Worm (Caenorhabditis elegans) whole organism, L3 larva: ENCODE results near the gene dlst-1.

ENCODE experiments used
- R02D3.7 ChIP-seq: fragments of 150-350 bp; optimal IDR thresholded peaks from 2 replicates; lab custom pipeline; 2014; ENCODE audit warnings: missing biosample characterization, missing genetic modification characterization
- aly-2 ChIP-seq: fragments of 150-350 bp; optimal IDR thresholded peaks from 2 replicates; lab custom pipeline; 2014; ENCODE audit warnings: missing biosample characterization, missing genetic modification characterization
- ama-1 ChIP-seq: fragments of 150-350 bp; optimal IDR thresholded peaks from 2 replicates; lab custom pipeline; 2018
- ceh-28 ChIP-seq: fragments of 150-350 bp; optimal IDR thresholded peaks from 2 replicates; lab custom pipeline; 2014; ENCODE audit warnings: missing biosample characterization, missing genetic modification reagents, missing genetic modification characterization
- ceh-82 ChIP-seq: fragments of 150-350 bp; optimal IDR thresholded peaks from 2 replicates; lab custom pipeline; 2014; ENCODE audit warnings: missing biosample characterization, missing genetic modification characterization
- ceh-9 ChIP-seq: sonication (generic microtip); optimal IDR thresholded peaks from 2 replicates; lab custom pipeline; 2018; ENCODE audit warnings: missing biosample characterization, missing genetic modification characterization
- egl-27 ChIP-seq: sonication (generic microtip); optimal IDR thresholded peaks from 4 replicates; lab custom pipeline; 2017; ENCODE audit warnings: missing biosample characterization, missing genetic modification reagents, missing genetic modification characterization
- egl-5 ChIP-seq: fragments of 150-350 bp; optimal IDR thresholded peaks from 2 replicates; lab custom pipeline; 2017; ENCODE audit warnings: missing biosample characterization, missing genetic modification reagents, missing genetic modification characterization, inconsistent platforms
- elt-2 ChIP-seq: sonication (generic microtip); optimal IDR thresholded peaks from 2 replicates; lab custom pipeline; 2016; ENCODE audit warnings: missing genetic modification reagents, mild to moderate bottlenecking, missing genetic modification characterization, missing compliant biosample characterization
- fkh-10 ChIP-seq: sonication (generic microtip); optimal IDR thresholded peaks from 2 replicates; lab custom pipeline; 2017; ENCODE audit warnings: missing biosample characterization, missing genetic modification reagents, missing genetic modification characterization
- fos-1 ChIP-seq: fragments of 150-350 bp; optimal IDR thresholded peaks from 2 replicates; lab custom pipeline; 2014; ENCODE audit warnings: missing biosample characterization, missing genetic modification characterization
- hmg-11 ChIP-seq: sonication (generic microtip); optimal IDR thresholded peaks from 2 replicates; lab custom pipeline; 2016; ENCODE audit warnings: missing genetic modification characterization, missing compliant biosample characterization
- jun-1 ChIP-seq: fragments of 150-350 bp; optimal IDR thresholded peaks from 2 replicates; lab custom pipeline; 2014; ENCODE audit warnings: missing biosample characterization, missing genetic modification reagents, missing genetic modification characterization
- lin-15B ChIP-seq: fragments of 150-350 bp; optimal IDR thresholded peaks from 2 replicates; lab custom pipeline; 2014; ENCODE audit warnings: missing biosample characterization, missing genetic modification characterization
- lin-39 ChIP-seq: fragments of 150-350 bp; optimal IDR thresholded peaks from 2 replicates; lab custom pipeline; 2018; ENCODE audit warnings: missing biosample characterization, missing genetic modification reagents, missing genetic modification characterization
- lsy-12 ChIP-seq: sonication (generic microtip); optimal IDR thresholded peaks from 2 replicates; lab custom pipeline; 2016; ENCODE audit warnings: mild to moderate bottlenecking, missing genetic modification characterization, missing compliant biosample characterization
- mdl-1 ChIP-seq: fragments of 150-350 bp; optimal IDR thresholded peaks from 2 replicates; lab custom pipeline; 2014; ENCODE audit warnings: missing biosample characterization, missing genetic modification characterization
- mml-1 ChIP-seq: fragments of 150-350 bp; sonication (generic microtip); optimal IDR thresholded peaks from 3 replicates; lab custom pipeline; 2014; ENCODE audit warnings: missing biosample characterization, missing genetic modification characterization
- nfya-1 ChIP-seq: sonication (generic microtip); optimal IDR thresholded peaks from 2 replicates; lab custom pipeline; 2017; ENCODE audit warnings: missing genetic modification characterization, mild to moderate bottlenecking, missing compliant biosample characterization, antibody characterized with exemption, moderate library complexity; ENCODE audit not compliant: insufficient read depth
- nhr-11 ChIP-seq: fragments of 150-350 bp; optimal IDR thresholded peaks from 2 replicates; lab custom pipeline; 2014; ENCODE audit warnings: missing biosample characterization, missing genetic modification characterization
- nhr-12 ChIP-seq: fragments of 150-350 bp; optimal IDR thresholded peaks from 2 replicates; lab custom pipeline; 2014; ENCODE audit warnings: missing biosample characterization, missing genetic modification characterization
- nhr-237 ChIP-seq: fragments of 150-350 bp; optimal IDR thresholded peaks from 2 replicates; lab custom pipeline; 2014; ENCODE audit warnings: missing biosample characterization, missing genetic modification characterization
- nhr-25 ChIP-seq: sonication (generic microtip); optimal IDR thresholded peaks from 2 replicates; lab custom pipeline; 2017; ENCODE audit warnings: missing biosample characterization, missing genetic modification characterization
- nhr-28 ChIP-seq: fragments of 150-350 bp; optimal IDR thresholded peaks from 2 replicates; lab custom pipeline; 2014; ENCODE audit warnings: missing biosample characterization, missing genetic modification characterization
- nhr-76 ChIP-seq: fragments of 150-350 bp; sonication (generic microtip); optimal IDR thresholded peaks from 5 replicates; lab custom pipeline; 2014; ENCODE audit warnings: missing biosample characterization, missing genetic modification characterization
- nhr-77 ChIP-seq: fragments of 150-350 bp; optimal IDR thresholded peaks from 2 replicates; lab custom pipeline; 2014; ENCODE audit warnings: missing biosample characterization, missing genetic modification characterization
- pha-4 ChIP-seq: fragments of 150-350 bp; optimal IDR thresholded peaks from 2 replicates; lab custom pipeline; 2014; ENCODE audit warnings: missing biosample characterization, missing genetic modification reagents, missing genetic modification characterization
- pqm-1 ChIP-seq: fragments of 150-350 bp; optimal IDR thresholded peaks from 2 replicates; lab custom pipeline; 2017; ENCODE audit warnings: missing biosample characterization, missing genetic modification characterization, inconsistent platforms
- skn-1 ChIP-seq: fragments of 150-350 bp; optimal IDR thresholded peaks from 2 replicates; lab custom pipeline; 2014; ENCODE audit warnings: missing biosample characterization, missing genetic modification characterization
- snpc-4 ChIP-seq: fragments of 150-350 bp; optimal IDR thresholded peaks from 2 replicates; lab custom pipeline; 2014; ENCODE audit warnings: missing biosample characterization, missing genetic modification characterization
- tbx-2 ChIP-seq: sonication (generic microtip); optimal IDR thresholded peaks from 2 replicates; lab custom pipeline; 2016; ENCODE audit warnings: mild to moderate bottlenecking, missing genetic modification characterization, missing compliant biosample characterization
- unc-62 ChIP-seq: fragments of 150-350 bp; sonication (generic microtip); optimal IDR thresholded peaks from 4 replicates; lab custom pipeline; 2014; ENCODE audit warnings: missing biosample characterization, missing genetic modification reagents, missing genetic modification characterization
- zag-1 ChIP-seq: fragments of 150-350 bp; optimal IDR thresholded peaks from 2 replicates; lab custom pipeline; 2014; ENCODE audit warnings: missing biosample characterization, missing genetic modification characterization

dlst-1 gene

DNA sequence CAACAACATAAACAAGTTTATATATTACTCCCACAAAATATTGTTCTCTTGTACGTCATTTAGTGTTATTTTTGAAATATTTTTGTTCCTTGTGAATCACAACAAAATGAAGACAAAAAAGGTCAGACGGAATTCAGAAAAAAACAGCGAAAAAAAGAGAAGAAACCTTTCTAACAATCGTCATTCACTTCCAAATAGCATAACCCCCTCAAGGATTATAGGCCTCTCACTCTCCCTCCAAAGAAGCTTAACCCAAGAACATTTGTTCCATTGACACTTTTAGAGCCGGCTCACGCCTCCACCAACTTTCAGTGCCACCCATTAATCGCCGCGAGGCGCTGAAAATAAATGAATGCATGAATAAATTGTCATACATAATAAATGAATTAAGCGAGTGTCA lies 49.4 kb downstream of the dlst-1 start:
- TF ChIP-seq lin-39 (tag; lab: Kevin White, UChicago) (peak; percentile 24), ama-1 (lab: Kevin White, UChicago) (no peak), mdl-1 (no peak), mml-1 (no peak), egl-27 (tag; lab: Kevin White, UChicago) (no peak)

- TF ChIP-seq egl-27 (tag; lab: Kevin White, UChicago) = no peak
- TF ChIP-seq nhr-237 (tag; lab: Kevin White, UChicago) = no peak
- no peak for TF ChIP-seq ceh-28 (tag; lab: Kevin White, UChicago)
- peak; percentile 9 for TF ChIP-seq unc-62 (GFP tag; lab: Kevin White, UChicago)
- no peak for TF ChIP-seq lsy-12 (tag; lab: Kevin White, UChicago)
- no peak for TF ChIP-seq nhr-25 (tag; lab: Kevin White, UChicago)
- TF ChIP-seq pqm-1 = no peak
- no peak for TF ChIP-seq fkh-10 (GFP tag; lab: Kevin White, UChicago)
- peak; percentile 81 for TF ChIP-seq snpc-4 (tag; lab: Kevin White, UChicago)
- no peak for TF ChIP-seq ceh-9
- peak; percentile 86 for TF ChIP-seq lin-39 (tag; lab: Kevin White, UChicago)
- peak; percentile 5 for TF ChIP-seq tbx-2 (tag; lab: Kevin White, UChicago)
- TF ChIP-seq mml-1 = no peak
- TF ChIP-seq egl-5 = no peak
- TF ChIP-seq nhr-76 = no peak
- TF ChIP-seq aly-2 (tag; lab: Kevin White, UChicago) = no peak
- TF ChIP-seq nfya-1 = peak; percentile 57
- TF ChIP-seq nhr-12 = no peak
- peak; percentile 83 for TF ChIP-seq hmg-11 (tag; lab: Kevin White, UChicago)
- peak; percentile 85 for TF ChIP-seq ceh-82 (tag; lab: Kevin White, UChicago)
- TF ChIP-seq lin-15B (tag; lab: Kevin White, UChicago) = peak; percentile 52
These were observed 50.1 kb downstream of the dlst-1 start for ce11 chrV:6658765-6659164.

- TF ChIP-seq mdl-1 = no peak
- TF ChIP-seq elt-2 (tag; lab: Kevin White, UChicago) = peak; percentile 12
- TF ChIP-seq fos-1 (tag; lab: Kevin White, UChicago) = no peak
- no peak for TF ChIP-seq snpc-4 (tag; lab: Kevin White, UChicago)
- TF ChIP-seq hmg-11 (tag; lab: Kevin White, UChicago) = no peak
- TF ChIP-seq skn-1 (tag; lab: Kevin White, UChicago) = no peak
- TF ChIP-seq nhr-12 = no peak
- no peak for TF ChIP-seq nhr-28 (tag; lab: Kevin White, UChicago)
- no peak for TF ChIP-seq jun-1 (tag; lab: Kevin White, UChicago)
- peak; percentile 7 for TF ChIP-seq ceh-28 (tag; lab: Kevin White, UChicago)
- TF ChIP-seq nhr-77 (tag; lab: Kevin White, UChicago) = no peak
- TF ChIP-seq pha-4 (tag; lab: Kevin White, UChicago) = peak; percentile 59
- no peak for TF ChIP-seq nhr-11 (tag; lab: Kevin White, UChicago)
- TF ChIP-seq R02D3.7 (tag; lab: Kevin White, UChicago) = no peak
- TF ChIP-seq zag-1 (tag; lab: Kevin White, UChicago) = no peak
- TF ChIP-seq mml-1 = no peak
- no peak for TF ChIP-seq fkh-10 (GFP tag; lab: Kevin White, UChicago)
- TF ChIP-seq egl-27 (tag; lab: Kevin White, UChicago) = no peak
- TF ChIP-seq, all 47 proteins: peak for 3
These were observed 51.2 kb downstream of the dlst-1 start for ce11 chrV:6657532-6658259.
